Worm (Caenorhabditis elegans) whole organism, young adult: ENCODE measurements around the gene mxl-1.

ENCODE experiments used
- D2030.7 ChIP-seq: fragments of 200-800 bp; sonication (Bioruptor generic); IDR thresholded peaks from 2 replicates; pipeline ENCODE4 v1.3.6; 2022; ENCODE audit warnings: missing genetic modification reagents, missing genetic modification characterization, missing compliant biosample characterization
- F57C9.4 ChIP-seq: sonication (generic microtip); optimal IDR thresholded peaks from 2 replicates; lab custom pipeline; 2017; ENCODE audit warnings: mild to moderate bottlenecking, missing genetic modification characterization, missing compliant biosample characterization
- T07F8.4 ChIP-seq: sonication (generic microtip); optimal IDR thresholded peaks from 2 replicates; lab custom pipeline; 2016; ENCODE audit warnings: mild to moderate bottlenecking, missing genetic modification characterization, moderate library complexity, missing compliant biosample characterization
- akir-1 ChIP-seq: fragments of 200-800 bp; sonication (Bioruptor generic); optimal IDR thresholded peaks from 2 replicates; lab custom pipeline; 2018; ENCODE audit warnings: mild to moderate bottlenecking, missing genetic modification characterization, moderate library complexity, missing compliant biosample characterization
- ama-1 ChIP-seq, 3 experiments: fragments of 150-350 bp in 1 of 3; sonication (generic microtip) in 2 of 3; optimal IDR thresholded peaks; 2 replicates each; lab custom pipeline; 2014 to 2018; ENCODE audit warnings: missing biosample characterization in 2 of 3, missing genetic modification characterization in 2 of 3, missing genetic modification reagents in 2 of 3
- atf-7 ChIP-seq: sonication (generic microtip); optimal IDR thresholded peaks from 2 replicates; lab custom pipeline; 2017; ENCODE audit warnings: mild to moderate bottlenecking, missing genetic modification characterization, missing compliant biosample characterization
- him-1 ChIP-seq: sonication (generic microtip); optimal IDR thresholded peaks from 2 replicates; lab custom pipeline; 2016; ENCODE audit warnings: missing genotype, missing genetic modification reagents, missing genetic modification characterization, missing compliant biosample characterization
- lin-40 ChIP-seq: sonication (generic microtip); optimal IDR thresholded peaks from 2 replicates; lab custom pipeline; 2016; ENCODE audit warnings: missing genetic modification characterization, mild to moderate bottlenecking, missing compliant biosample characterization, missing genotype, missing genetic modification reagents
- tbp1 ChIP-seq: fragments of 200-800 bp; sonication (Bioruptor generic); optimal IDR thresholded peaks from 2 replicates; lab custom pipeline; 2018; ENCODE audit warnings: mild to moderate bottlenecking, missing genetic modification characterization, missing compliant biosample characterization

- TF ChIP-seq ama-1 (optimal IDR thresholded peaks at IDR 0.05; lab: Kevin White, UChicago) (no peak), ama-1 (GFP tag; optimal IDR thresholded peaks at IDR 0.05; lab: Kevin White, UChicago) (no peak), akir-1 (no peak), him-1 (no peak), lin-40 (tag; lab: Kevin White, UChicago) (no peak), F57C9.4 (no peak), tbp1 (GFP tag; lab: Kevin White, UChicago) (no peak), atf-7 (tag; lab: Kevin White, UChicago) (no peak), T07F8.4 (tag; lab: Kevin White, UChicago) (no peak), D2030.7 (no peak)
Observed at ce11 chrV:11260622-11261021, 16.0 kb downstream of the mxl-1 start, which contains the start of gene F07B10.7.
